Fruit fly (Drosophila melanogaster) S2 (cell line): ENCODE measurements around the gene ND-B8.

ENCODE experiments used
- CG8478 ChIP-seq: fragments of >200 bp; optimal IDR thresholded peaks from 2 replicates; lab custom pipeline; 2018
- CTCF ChIP-seq, 2 experiments: fragments of >200 bp; optimal IDR thresholded peaks; 2 replicates each; lab custom pipeline; 2018

Gene ND-B8

DNA sequence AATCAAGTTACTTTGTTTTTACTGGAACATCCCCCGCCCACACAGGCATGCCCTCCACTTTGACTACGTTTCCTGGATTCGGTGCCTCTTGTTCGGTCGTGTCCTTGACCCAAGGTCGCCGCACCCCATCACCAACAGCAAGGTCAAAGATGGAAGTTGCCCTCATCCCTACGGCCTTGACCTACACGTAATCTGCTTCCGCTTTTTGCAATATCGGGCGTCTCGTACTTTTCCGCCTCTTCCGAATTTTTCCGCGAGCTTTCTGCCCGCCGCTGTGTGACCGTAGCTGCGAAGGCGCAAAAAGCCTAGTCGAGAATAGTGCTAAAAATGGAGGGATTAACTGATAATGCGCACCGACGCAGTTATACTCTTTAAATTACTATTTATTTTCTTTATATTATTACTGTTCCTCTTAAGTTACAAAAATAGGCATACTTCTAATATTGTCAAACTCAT, 2.1 kb downstream of the ND-B8 start, which contains the start of gene Gs1l:
Gs1l (minus strand) TSS at position 269 of the 456 bp plus-strand sequence.
- no peak for TF ChIP-seq CTCF (optimal IDR thresholded peaks at IDR 0.05; lab: Kevin White, UChicago)
- TF ChIP-seq CG8478 (lab: Kevin White, UChicago) = no peak

DNA sequence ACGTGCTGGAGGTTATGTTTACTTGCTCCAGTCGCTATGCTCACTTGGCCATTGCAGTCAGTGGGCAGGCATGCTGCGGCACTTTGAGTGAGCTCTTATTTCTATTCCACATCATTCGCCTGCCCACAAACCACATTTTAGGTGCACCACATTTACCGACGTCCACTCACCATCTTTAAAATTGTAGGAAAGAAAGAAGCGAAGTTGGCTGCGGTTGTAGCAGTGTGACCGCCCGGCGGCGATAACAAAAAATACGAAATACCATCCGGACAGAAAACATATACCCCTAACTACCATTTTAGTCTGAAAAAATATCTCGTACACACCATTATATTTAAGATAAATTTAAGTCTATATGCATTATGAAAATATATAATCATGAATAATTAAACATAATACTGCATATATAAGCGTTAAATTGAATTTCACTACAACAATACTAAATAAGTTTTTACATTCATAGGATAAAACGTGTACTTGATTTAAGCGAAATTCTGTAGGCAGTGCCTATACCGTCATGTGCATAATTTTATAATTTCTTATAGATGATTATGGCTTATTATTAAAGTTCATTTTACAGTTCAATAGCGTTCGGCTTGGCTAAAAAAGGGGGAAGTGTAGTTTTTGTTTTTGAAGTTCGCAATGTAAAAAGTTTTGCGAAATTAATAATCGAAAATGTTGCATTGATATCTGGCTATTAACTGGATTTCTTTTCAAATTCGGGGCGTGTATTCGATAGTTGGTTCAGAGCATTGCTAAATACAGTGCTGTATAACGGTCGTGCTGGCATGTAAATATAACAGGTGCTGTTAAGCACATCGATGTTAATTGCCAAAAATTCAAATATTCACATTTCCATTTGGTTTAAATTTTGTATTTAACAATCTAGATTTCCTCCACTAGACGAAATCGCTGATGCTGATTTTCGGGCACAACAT, 4.0 kb downstream of the ND-B8 start, which contains the start of gene RpL27A:
RpL27A (minus strand) TSS at position 246 of the 938 bp plus-strand sequence.
- TF ChIP-seq CG8478 (lab: Kevin White, UChicago) (no peak), CTCF (optimal IDR thresholded peaks at IDR 0.05; lab: Kevin White, UChicago) (peak in 1 of 2 experiments; percentile 42)

DNA sequence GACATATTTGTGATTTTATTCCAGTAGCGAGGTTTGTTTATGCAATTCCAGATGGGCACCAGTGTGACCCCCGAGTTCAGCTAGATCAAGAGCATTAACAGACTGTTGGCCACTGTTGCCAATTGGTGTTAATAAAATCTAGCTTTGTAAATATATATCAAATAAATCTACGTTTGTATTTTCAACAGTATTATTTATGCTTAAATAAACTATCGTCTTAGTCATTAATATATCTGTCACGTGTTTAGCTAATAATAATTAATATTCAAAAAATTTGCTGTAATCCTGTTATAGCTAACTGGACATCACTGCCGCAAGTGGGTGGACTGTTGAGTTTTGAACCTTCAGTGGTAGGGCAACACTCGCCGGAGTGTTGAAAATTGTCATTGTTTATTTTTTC, 5.1 kb downstream of the ND-B8 start, which contains the start of the genes mRpL27 and CG15435:
mRpL27 (minus strand) TSS at position 96 of the 400 bp plus-strand sequence.
CG15435 (plus strand) TSS at position 187 of the 400 bp plus-strand sequence.
- TF ChIP-seq CTCF (optimal IDR thresholded peaks at IDR 0.05; lab: Kevin White, UChicago) (no peak), CG8478 (lab: Kevin White, UChicago) (no peak)

DNA sequence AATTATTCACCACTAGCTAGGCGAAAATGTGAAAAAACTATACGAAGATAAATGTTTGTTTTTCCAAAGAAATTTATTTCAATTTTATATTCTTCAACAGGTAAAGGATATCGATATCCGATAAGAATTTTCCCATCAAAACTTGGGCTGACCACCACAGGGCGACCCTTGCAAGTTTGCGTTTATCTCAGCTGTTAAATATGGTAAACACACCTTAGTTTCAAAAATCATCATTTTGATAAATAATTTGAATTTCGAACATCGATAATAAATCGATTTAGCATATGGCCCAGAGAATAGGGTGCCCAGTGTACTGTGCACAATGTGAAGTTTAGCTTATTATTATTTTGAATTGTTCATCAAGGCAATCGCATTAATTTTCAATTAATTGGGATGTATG, 8.9 kb downstream of the ND-B8 start, which contains the start of the genes CG15443 and Paris:
CG15443 (minus strand) TSS at position 125 of the 400 bp plus-strand sequence.
Paris (plus strand) TSS at position 289 of the 400 bp plus-strand sequence.
- TF ChIP-seq CTCF (optimal IDR thresholded peaks at IDR 0.05; lab: Kevin White, UChicago) = no peak
- no peak for TF ChIP-seq CG8478 (lab: Kevin White, UChicago)

DNA sequence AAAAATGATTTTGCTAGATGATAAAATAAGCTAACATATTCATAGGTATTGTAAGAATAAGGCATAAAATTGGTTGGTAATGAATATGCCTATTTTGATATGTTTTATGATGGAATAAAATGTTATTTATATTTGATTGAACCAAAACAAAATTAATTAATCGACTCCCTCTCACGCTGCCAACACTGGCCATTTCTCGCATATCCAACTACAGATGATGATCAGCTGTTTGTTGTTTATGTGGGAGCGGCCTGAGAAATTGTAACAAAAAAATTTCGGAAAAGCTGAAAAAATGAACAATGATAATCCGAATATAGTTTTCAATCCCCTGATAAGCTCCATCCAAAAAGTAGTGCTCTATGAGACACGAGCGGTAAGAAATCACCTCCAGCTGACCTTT, 10.5 kb downstream of the ND-B8 start, which contains the start of gene FIG4:
FIG4 (plus strand) TSS at position 229 of the 400 bp plus-strand sequence.
- TF ChIP-seq CTCF (optimal IDR thresholded peaks at IDR 0.05; lab: Kevin White, UChicago) = no peak
- TF ChIP-seq CG8478 (lab: Kevin White, UChicago) = no peak

DNA sequence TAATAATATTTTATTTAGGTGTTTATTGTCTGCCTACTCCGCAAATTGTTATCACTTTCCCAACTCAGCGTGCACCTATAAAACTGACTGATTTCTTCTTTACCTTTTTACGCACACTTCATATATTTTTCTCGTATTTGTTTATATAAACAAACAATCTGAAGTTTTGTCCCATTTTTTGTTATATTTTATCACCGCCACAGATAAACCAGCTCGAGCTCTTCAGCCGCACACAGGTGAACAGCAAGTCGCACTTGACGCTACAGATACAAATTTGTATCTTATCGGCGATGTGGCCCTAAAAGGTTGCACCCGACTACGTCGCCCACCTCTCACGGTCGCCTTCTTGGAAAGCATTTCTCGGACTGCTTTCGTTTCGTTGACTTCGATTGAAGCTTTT, 21.0 kb downstream of the ND-B8 start:
- TF ChIP-seq CG8478 (lab: Kevin White, UChicago) (no peak), CTCF (optimal IDR thresholded peaks at IDR 0.05; lab: Kevin White, UChicago) (no peak)

DNA sequence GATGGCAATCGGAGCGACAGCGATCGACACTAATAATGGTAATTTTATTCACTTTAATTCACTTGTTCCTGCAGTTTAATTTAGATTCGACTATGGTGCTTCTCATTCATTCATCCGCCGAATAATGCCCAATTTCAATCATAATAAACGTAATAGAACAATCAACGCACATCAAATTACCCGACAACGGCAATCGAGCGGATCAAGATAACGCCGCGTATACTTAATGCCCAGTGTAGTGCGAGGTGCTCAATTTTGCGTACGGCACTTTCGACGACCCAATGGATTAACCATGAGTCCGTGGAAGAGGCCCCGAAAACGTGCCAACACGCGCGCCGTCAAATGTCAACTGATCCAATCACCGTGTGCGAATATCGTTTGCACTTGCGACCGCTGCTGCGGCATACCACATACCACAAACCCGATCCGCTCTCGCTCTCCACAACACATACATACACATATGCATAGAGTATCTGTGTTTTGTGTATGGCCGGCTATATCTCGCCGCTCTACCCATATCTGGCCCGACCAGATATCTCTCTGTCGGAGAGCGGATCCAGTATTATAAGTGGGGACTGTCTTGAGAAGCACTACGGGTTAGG, 22.3 kb downstream of the ND-B8 start, which contains the start of gene ine:
ine (minus strand) TSS at position 351 of the 602 bp plus-strand sequence.
- no peak for TF ChIP-seq CTCF (optimal IDR thresholded peaks at IDR 0.05; lab: Kevin White, UChicago)
- no peak for TF ChIP-seq CG8478 (lab: Kevin White, UChicago)

DNA sequence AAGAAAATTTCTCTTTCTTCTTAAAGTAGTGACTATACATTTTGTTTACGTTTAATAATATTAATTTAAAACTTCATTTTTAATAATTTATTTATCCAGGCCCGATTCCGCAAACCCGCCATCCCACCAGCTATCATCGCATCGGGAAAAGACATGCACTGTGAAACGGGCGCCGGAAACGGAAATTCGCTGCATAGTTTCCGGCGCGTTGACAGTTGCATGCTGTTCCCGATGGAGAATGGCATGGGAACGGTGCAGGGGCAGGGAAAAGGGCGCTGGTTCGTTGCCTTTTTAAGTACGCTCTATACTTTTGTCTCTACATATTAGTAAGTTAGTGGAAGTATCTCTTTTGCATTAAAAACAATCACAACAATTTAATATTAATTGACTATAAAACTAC, 23.6 kb downstream of the ND-B8 start:
- TF ChIP-seq CG8478 (lab: Kevin White, UChicago) = no peak
- TF ChIP-seq CTCF (optimal IDR thresholded peaks at IDR 0.05; lab: Kevin White, UChicago) = no peak
